Worm (Caenorhabditis elegans) whole organism, mixed stage, embryonic: ENCODE results near the gene ZK262.20.

Experiments used
- ceh-39 ChIP-seq: fragments of 150-350 bp; optimal IDR thresholded peaks from 2 replicates; lab custom pipeline; 2014; ENCODE audit warnings: missing biosample characterization, missing genetic modification characterization
- ceh-83 ChIP-seq: fragments of 200-800 bp; sonication (Bioruptor generic); optimal IDR thresholded peaks from 2 replicates; lab custom pipeline; 2018; ENCODE audit warnings: mild to moderate bottlenecking, missing genetic modification characterization, missing compliant biosample characterization
- elt-3 ChIP-seq: fragments of 150-350 bp; optimal IDR thresholded peaks from 2 replicates; lab custom pipeline; 2014; ENCODE audit warnings: missing biosample characterization, missing genetic modification characterization
- hlh-1 ChIP-seq: fragments of 150-350 bp; optimal IDR thresholded peaks from 2 replicates; lab custom pipeline; 2014; ENCODE audit warnings: missing biosample characterization, missing genetic modification reagents, missing genetic modification characterization
- lin-13 ChIP-seq: fragments of 150-350 bp; optimal IDR thresholded peaks from 2 replicates; lab custom pipeline; 2014; ENCODE audit warnings: missing biosample characterization, missing genetic modification characterization
- lsy-2 ChIP-seq: fragments of 150-350 bp; optimal IDR thresholded peaks from 2 replicates; lab custom pipeline; 2014; ENCODE audit warnings: missing biosample characterization, missing genetic modification characterization
- mab-5 ChIP-seq: fragments of 150-350 bp; optimal IDR thresholded peaks from 2 replicates; lab custom pipeline; 2014; ENCODE audit warnings: missing biosample characterization, missing genetic modification characterization
- nhr-2 ChIP-seq: fragments of 150-350 bp; optimal IDR thresholded peaks from 2 replicates; lab custom pipeline; 2014; ENCODE audit warnings: missing biosample characterization, missing genetic modification characterization
- nhr-237 ChIP-seq: fragments of 150-350 bp; optimal IDR thresholded peaks from 2 replicates; lab custom pipeline; 2014; ENCODE audit warnings: missing biosample characterization, missing genetic modification characterization
- nhr-76 ChIP-seq: sonication (generic microtip); optimal IDR thresholded peaks from 2 replicates; lab custom pipeline; 2017; ENCODE audit warnings: missing biosample characterization, missing genetic modification characterization
- sptf-1 ChIP-seq: sonication (generic microtip); optimal IDR thresholded peaks from 2 replicates; lab custom pipeline; 2017; ENCODE audit warnings: mild to moderate bottlenecking, missing genetic modification characterization, moderate library complexity, missing compliant biosample characterization
- tbx-8 ChIP-seq: fragments of 200-800 bp; sonication (Bioruptor generic); optimal IDR thresholded peaks from 2 replicates; lab custom pipeline; 2018; ENCODE audit warnings: mild to moderate bottlenecking, missing genetic modification characterization, moderate library complexity, missing compliant biosample characterization
- unc-120 ChIP-seq: sonication (generic microtip); optimal IDR thresholded peaks from 2 replicates; lab custom pipeline; 2017; ENCODE audit warnings: missing genetic modification characterization, missing compliant biosample characterization; ENCODE audit not compliant: poor library complexity, severe bottlenecking
- unc-39 ChIP-seq: fragments of 150-350 bp; optimal IDR thresholded peaks from 2 replicates; lab custom pipeline; 2014; ENCODE audit warnings: missing biosample characterization, missing genetic modification characterization
- unc-62 ChIP-seq: fragments of 150-350 bp; optimal IDR thresholded peaks from 2 replicates; lab custom pipeline; 2014; ENCODE audit warnings: missing biosample characterization, missing genetic modification reagents, missing genetic modification characterization
- ztf-11 ChIP-seq: fragments of 150-350 bp; optimal IDR thresholded peaks from 2 replicates; lab custom pipeline; 2014; ENCODE audit warnings: missing biosample characterization, missing genetic modification characterization

Gene ZK262.20

DNA sequence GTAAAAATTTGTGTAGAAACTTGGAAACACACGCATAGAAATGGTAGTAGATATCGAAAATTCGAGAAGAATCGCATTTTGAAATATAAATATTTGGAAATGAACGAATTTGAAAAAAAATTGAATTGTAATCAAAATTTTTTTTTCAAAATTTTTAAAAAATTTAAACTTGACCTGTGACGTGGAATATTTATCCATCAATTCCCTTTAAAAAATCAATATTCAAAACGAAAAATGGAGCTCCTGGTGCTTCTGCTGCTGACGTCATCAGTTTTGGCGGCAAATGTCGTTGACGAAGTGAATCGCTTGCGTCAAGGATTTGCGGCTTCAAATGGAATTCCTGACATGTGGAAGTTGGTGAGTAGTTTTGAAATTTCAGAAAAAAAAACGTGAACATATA is 45.8 kb downstream of the ZK262.20 start, which contains the start of the genes Y51A2B.4 and Y51A2B.5:
TSS of gene Y51A2B.4 (minus strand) at position 101 of the 400 bp plus-strand sequence.
TSS of gene Y51A2B.5 (plus strand) at position 232 of the 400 bp plus-strand sequence.
- TF ChIP-seq mab-5 (tag; lab: Kevin White, UChicago) (no peak), ceh-83 (GFP tag; lab: Kevin White, UChicago) (no peak), sptf-1 (tag; lab: Kevin White, UChicago) (no peak), hlh-1 (no peak), elt-3 (no peak), ceh-39 (tag; lab: Kevin White, UChicago) (no peak), unc-62 (GFP tag; lab: Kevin White, UChicago) (no peak), lin-13 (no peak), tbx-8 (GFP tag; lab: Kevin White, UChicago) (no peak), nhr-2 (tag; lab: Kevin White, UChicago) (no peak), nhr-76 (tag; lab: Kevin White, UChicago) (no peak), unc-39 (tag; lab: Kevin White, UChicago) (no peak), nhr-237 (tag; lab: Kevin White, UChicago) (no peak), lsy-2 (tag; lab: Kevin White, UChicago) (no peak), unc-120 (tag; lab: Kevin White, UChicago) (no peak), ztf-11 (no peak)
